Worm (Caenorhabditis elegans) whole organism, L2 larva: ENCODE data around the gene mtss-1.

ENCODE experiments used
- C34F6.9 ChIP-seq: fragments of 150-350 bp; optimal IDR thresholded peaks from 2 replicates; lab custom pipeline; 2014; ENCODE audit warnings: missing biosample characterization, missing genetic modification characterization
- F13H6.1 ChIP-seq: sonication (generic microtip); optimal IDR thresholded peaks from 2 replicates; lab custom pipeline; 2016; ENCODE audit warnings: missing genetic modification characterization, missing compliant biosample characterization
- Y55F3AM.14 ChIP-seq: fragments of 200-800 bp; sonication (Bioruptor generic); optimal IDR thresholded peaks from 2 replicates; lab custom pipeline; 2018; ENCODE audit warnings: mild to moderate bottlenecking, missing genetic modification characterization, missing compliant biosample characterization
- ZK546.5 ChIP-seq: sonication (generic microtip); optimal IDR thresholded peaks from 2 replicates; lab custom pipeline; 2017; ENCODE audit warnings: missing biosample characterization, missing genetic modification characterization
- alr-1 ChIP-seq: fragments of 150-350 bp; optimal IDR thresholded peaks from 2 replicates; lab custom pipeline; 2014; ENCODE audit warnings: missing biosample characterization, missing genetic modification characterization
- aly-2 ChIP-seq: fragments of 150-350 bp; optimal IDR thresholded peaks from 2 replicates; lab custom pipeline; 2014; ENCODE audit warnings: missing biosample characterization, missing genetic modification characterization
- ama-1 ChIP-seq: fragments of 150-350 bp; optimal IDR thresholded peaks from 2 replicates; lab custom pipeline; 2018; ENCODE audit warnings: inconsistent platforms
- blmp-1 ChIP-seq: sonication (generic microtip); optimal IDR thresholded peaks from 2 replicates; lab custom pipeline; 2017; ENCODE audit warnings: missing genetic modification characterization, mild to moderate bottlenecking, missing compliant biosample characterization, antibody characterized with exemption, moderate library complexity; ENCODE audit not compliant: insufficient read depth
- ceh-16 ChIP-seq: fragments of 150-350 bp; optimal IDR thresholded peaks from 2 replicates; lab custom pipeline; 2014; ENCODE audit warnings: missing biosample characterization, missing genetic modification characterization
- crh-2 ChIP-seq: sonication (generic microtip); optimal IDR thresholded peaks from 2 replicates; lab custom pipeline; 2017; ENCODE audit warnings: missing biosample characterization, missing genetic modification characterization
- dmd-4 ChIP-seq: sonication (generic microtip); optimal IDR thresholded peaks from 2 replicates; lab custom pipeline; 2017; ENCODE audit warnings: missing biosample characterization, missing genetic modification characterization
- egl-27 ChIP-seq: sonication (generic microtip); optimal IDR thresholded peaks from 3 replicates; lab custom pipeline; 2017; ENCODE audit warnings: missing biosample characterization, missing genetic modification reagents, missing genetic modification characterization
- elt-1 ChIP-seq: fragments of 150-350 bp; optimal IDR thresholded peaks from 2 replicates; lab custom pipeline; 2014; ENCODE audit warnings: missing biosample characterization, missing genetic modification characterization
- elt-3 ChIP-seq: sonication (generic microtip); optimal IDR thresholded peaks from 2 replicates; lab custom pipeline; 2017; ENCODE audit warnings: missing biosample characterization, missing genetic modification characterization
- fos-1 ChIP-seq: fragments of 150-350 bp; optimal IDR thresholded peaks from 2 replicates; lab custom pipeline; 2014; ENCODE audit warnings: missing biosample characterization, missing genetic modification characterization
- gmeb-1 ChIP-seq: fragments of 150-350 bp; optimal IDR thresholded peaks from 2 replicates; lab custom pipeline; 2014; ENCODE audit warnings: missing biosample characterization, missing genetic modification characterization
- lin-11 ChIP-seq: fragments of 150-350 bp; sonication (generic microtip); optimal IDR thresholded peaks from 2 replicates; lab custom pipeline; 2014; ENCODE audit warnings: missing biosample characterization, missing genetic modification characterization, inconsistent platforms, mixed read lengths
- lin-13 ChIP-seq: fragments of 150-350 bp; optimal IDR thresholded peaks from 2 replicates; lab custom pipeline; 2014; ENCODE audit warnings: missing biosample characterization, missing genetic modification reagents, missing genetic modification characterization
- lin-39 ChIP-seq: fragments of 150-350 bp; optimal IDR thresholded peaks from 2 replicates; lab custom pipeline; 2014; ENCODE audit warnings: missing biosample characterization, missing genetic modification reagents, missing genetic modification characterization
- lsy-2 ChIP-seq, 2 experiments: fragments of 150-350 bp in 1 of 2; sonication (generic microtip) in 1 of 2; optimal IDR thresholded peaks; 2 replicates each; lab custom pipeline; 2014 to 2017; ENCODE audit warnings: missing biosample characterization in 2 of 2, missing genetic modification characterization in 2 of 2
- mab-5 ChIP-seq: fragments of 150-350 bp; optimal IDR thresholded peaks from 2 replicates; lab custom pipeline; 2014; ENCODE audit warnings: missing biosample characterization, missing genetic modification characterization
- mbf-1 ChIP-seq: sonication (generic microtip); optimal IDR thresholded peaks from 2 replicates; lab custom pipeline; 2017; ENCODE audit warnings: missing biosample characterization, missing genetic modification characterization
- mdl-1 ChIP-seq, 2 experiments: fragments of 150-350 bp in 1 of 2; sonication (generic microtip) in 1 of 2; optimal IDR thresholded peaks; 2 replicates each; lab custom pipeline; 2017; ENCODE audit warnings: missing biosample characterization in 2 of 2, missing genetic modification characterization in 2 of 2
- nhr-10 ChIP-seq: sonication (generic microtip); optimal IDR thresholded peaks from 2 replicates; lab custom pipeline; 2017; ENCODE audit warnings: missing biosample characterization, missing genetic modification characterization
- nhr-12 ChIP-seq: fragments of 150-350 bp; optimal IDR thresholded peaks from 2 replicates; lab custom pipeline; 2014; ENCODE audit warnings: missing biosample characterization, missing genetic modification characterization
- nhr-129 ChIP-seq: fragments of 150-350 bp; optimal IDR thresholded peaks from 2 replicates; lab custom pipeline; 2014; ENCODE audit warnings: missing biosample characterization, missing genetic modification characterization
- nhr-21 ChIP-seq: fragments of 150-350 bp; optimal IDR thresholded peaks from 2 replicates; lab custom pipeline; 2014; ENCODE audit warnings: missing biosample characterization, missing genetic modification characterization
- nhr-237 ChIP-seq: fragments of 150-350 bp; optimal IDR thresholded peaks from 2 replicates; lab custom pipeline; 2014; ENCODE audit warnings: missing biosample characterization, missing genetic modification characterization
- nhr-25 ChIP-seq: fragments of 150-350 bp; sonication (generic microtip); optimal IDR thresholded peaks from 3 replicates; lab custom pipeline; 2014; ENCODE audit warnings: missing biosample characterization, missing genetic modification characterization
- sem-4 ChIP-seq: fragments of 150-350 bp; optimal IDR thresholded peaks from 2 replicates; lab custom pipeline; 2014; ENCODE audit warnings: missing biosample characterization, missing genetic modification reagents, missing genetic modification characterization
- skn-1 ChIP-seq: sonication (generic microtip); optimal IDR thresholded peaks from 2 replicates; lab custom pipeline; 2017; ENCODE audit warnings: missing biosample characterization, missing genetic modification characterization
- sma-3 ChIP-seq: sonication (generic microtip); optimal IDR thresholded peaks from 2 replicates; lab custom pipeline; 2016; ENCODE audit warnings: missing genetic modification reagents, missing genetic modification characterization, missing compliant biosample characterization
- sma-9 ChIP-seq, 2 experiments: fragments of 150-350 bp in 1 of 2; sonication (generic microtip) in 1 of 2; optimal IDR thresholded peaks; 2 replicates each; lab custom pipeline; 2014 to 2016; ENCODE audit warnings: missing genetic modification characterization in 2 of 2, mild to moderate bottlenecking in 1 of 2, missing biosample characterization in 1 of 2, missing compliant biosample characterization in 1 of 2, missing genetic modification reagents in 1 of 2, moderate library complexity in 1 of 2
- snpc-4 ChIP-seq: fragments of 150-350 bp; optimal IDR thresholded peaks from 2 replicates; lab custom pipeline; 2014; ENCODE audit warnings: missing biosample characterization, missing genetic modification characterization
- unc-39 ChIP-seq: fragments of 150-350 bp; optimal IDR thresholded peaks from 2 replicates; lab custom pipeline; 2014; ENCODE audit warnings: missing biosample characterization, missing genetic modification characterization
- unc-55 ChIP-seq: fragments of 150-350 bp; sonication (generic microtip); optimal IDR thresholded peaks from 3 replicates; lab custom pipeline; 2014; ENCODE audit warnings: missing biosample characterization, missing genetic modification reagents, missing genetic modification characterization
- unc-62 ChIP-seq: fragments of 150-350 bp; optimal IDR thresholded peaks from 2 replicates; lab custom pipeline; 2014; ENCODE audit warnings: missing biosample characterization, missing genetic modification reagents, missing genetic modification characterization
- zag-1 ChIP-seq: fragments of 150-350 bp; optimal IDR thresholded peaks from 2 replicates; lab custom pipeline; 2014; ENCODE audit warnings: missing biosample characterization, missing genetic modification characterization
- ztf-1 ChIP-seq: fragments of 200-800 bp; sonication (Bioruptor generic); conservative IDR thresholded peaks from 2 replicates; pipeline ENCODE4 v1.3.6; 2022; ENCODE audit warnings: missing genetic modification characterization, missing compliant biosample characterization
- ztf-11 ChIP-seq: sonication (generic microtip); optimal IDR thresholded peaks from 2 replicates; lab custom pipeline; 2017; ENCODE audit warnings: missing biosample characterization, missing genetic modification characterization

The mtss-1 gene

ce11 chrIII:8748620-8749019 is 19.5 kb upstream of the mtss-1 start:
- TF ChIP-seq aly-2 (tag; lab: Kevin White, UChicago) = no peak
- no peak for TF ChIP-seq zag-1
- TF ChIP-seq sem-4 (tag; lab: Kevin White, UChicago) = no peak
- TF ChIP-seq nhr-12 (tag; lab: Kevin White, UChicago) = no peak
- no peak for TF ChIP-seq elt-1 (tag; lab: Kevin White, UChicago)
- TF ChIP-seq sma-9 (GFP tag; optimal IDR thresholded peaks at IDR 0.05; lab: Kevin White, UChicago) = peak; percentile 22
- TF ChIP-seq sma-9 (tag; optimal IDR thresholded peaks at IDR 0.05; lab: Kevin White, UChicago) = no peak
- no peak for TF ChIP-seq blmp-1 (tag; lab: Kevin White, UChicago)
- no peak for TF ChIP-seq lin-11 (tag; lab: Kevin White, UChicago)
- TF ChIP-seq mdl-1 (tag; optimal IDR thresholded peaks at IDR 0.05; lab: Kevin White, UChicago) = no peak
- TF ChIP-seq fos-1 (tag; lab: Kevin White, UChicago) = peak; percentile 92
- no peak for TF ChIP-seq elt-3 (tag; lab: Kevin White, UChicago)
- no peak for TF ChIP-seq nhr-25 (tag; lab: Kevin White, UChicago)
- peak; percentile 40 for TF ChIP-seq sma-3 (GFP tag; lab: Kevin White, UChicago)
- TF ChIP-seq mab-5 = no peak
- TF ChIP-seq gmeb-1 (tag; lab: Kevin White, UChicago) = no peak
- no peak for TF ChIP-seq snpc-4 (tag; lab: Kevin White, UChicago)
- no peak for TF ChIP-seq ztf-11 (tag; lab: Kevin White, UChicago)
- TF ChIP-seq unc-55 (GFP tag; lab: Kevin White, UChicago) = no peak
- no peak for TF ChIP-seq ztf-1 (GFP tag; lab: Robert Waterston, UW)
- TF ChIP-seq unc-39 (tag; lab: Kevin White, UChicago) = no peak
- no peak for TF ChIP-seq C34F6.9
- TF ChIP-seq mbf-1 (tag; lab: Kevin White, UChicago) = no peak
- no peak for TF ChIP-seq lin-13 (GFP tag; lab: Kevin White, UChicago)
- peak; percentile 41 for TF ChIP-seq F13H6.1 (tag; lab: Kevin White, UChicago)
- no peak for TF ChIP-seq Y55F3AM.14
- TF ChIP-seq dmd-4 (tag; lab: Kevin White, UChicago) = no peak
- TF ChIP-seq nhr-129 (tag; lab: Kevin White, UChicago) = no peak
- TF ChIP-seq unc-62 (GFP tag; lab: Kevin White, UChicago) = no peak
- TF ChIP-seq egl-27 (tag; lab: Kevin White, UChicago) = no peak
- no peak for TF ChIP-seq ama-1 (lab: Kevin White, UChicago)
- peak; percentile 22 for TF ChIP-seq skn-1 (tag; lab: Kevin White, UChicago)
- peak; percentile 69 for TF ChIP-seq crh-2 (tag; lab: Kevin White, UChicago)
- no peak for TF ChIP-seq nhr-21
- no peak for TF ChIP-seq nhr-10
- TF ChIP-seq ZK546.5 (tag; lab: Kevin White, UChicago) = no peak
- TF ChIP-seq ceh-16 (tag; lab: Kevin White, UChicago) = no peak

DNA sequence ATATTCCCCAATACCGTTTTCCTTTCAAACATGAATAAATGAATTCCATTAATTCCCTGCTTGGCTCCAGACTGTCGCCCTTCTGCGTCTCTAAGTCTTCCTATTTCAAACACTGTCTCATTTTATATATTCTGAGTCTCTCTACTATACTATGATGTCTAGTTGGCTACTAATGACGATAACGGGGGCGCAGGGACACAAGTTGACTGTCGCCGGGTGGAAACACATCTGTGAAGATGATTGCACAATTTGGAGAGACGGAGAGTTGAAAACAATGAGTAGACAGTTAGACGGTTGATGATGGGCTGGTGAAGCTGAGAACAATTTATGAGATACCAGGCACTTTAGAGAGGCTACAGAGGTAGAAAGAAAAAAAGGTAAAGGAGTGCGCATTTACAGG is 18.6 kb upstream of the mtss-1 start, which contains the start of gene sma-2:
Gene sma-2, plus strand, starts transcription at position 194 of the 400 bp plus-strand sequence.
- TF ChIP-seq mdl-1 (tag; optimal IDR thresholded peaks at IDR 0.05; lab: Kevin White, UChicago) (peak in 1 of 2 experiments; percentile 16), C34F6.9 (peak; percentile 29), nhr-21 (peak; percentile 52), sma-9 (GFP tag; optimal IDR thresholded peaks at IDR 0.05; lab: Kevin White, UChicago) (peak; percentile 91), sma-9 (tag; optimal IDR thresholded peaks at IDR 0.05; lab: Kevin White, UChicago) (no peak), nhr-25 (tag; lab: Kevin White, UChicago) (peak; percentile 74), gmeb-1 (tag; lab: Kevin White, UChicago) (peak; percentile 72), dmd-4 (tag; lab: Kevin White, UChicago) (no peak), F13H6.1 (tag; lab: Kevin White, UChicago) (peak; percentile 88), lsy-2 (tag; optimal IDR thresholded peaks at IDR 0.05; lab: Kevin White, UChicago) (peak in 1 of 2 experiments; percentile 45), alr-1 (tag; lab: Kevin White, UChicago) (no peak), egl-27 (tag; lab: Kevin White, UChicago) (peak; percentile 15), fos-1 (tag; lab: Kevin White, UChicago) (peak; percentile 98), nhr-129 (tag; lab: Kevin White, UChicago) (peak; percentile 68), crh-2 (tag; lab: Kevin White, UChicago) (peak; percentile 85), nhr-237 (tag; lab: Kevin White, UChicago) (no peak), sma-3 (GFP tag; lab: Kevin White, UChicago) (peak; percentile 99), lin-39 (tag; lab: Kevin White, UChicago) (no peak), ceh-16 (tag; lab: Kevin White, UChicago) (no peak), nhr-10 (no peak)
- TF ChIP-seq, all 48 proteins: peak for 13
